Fruit fly (Drosophila melanogaster): Measurements from ENCODE around the gene fh.

fh gene

DNA sequence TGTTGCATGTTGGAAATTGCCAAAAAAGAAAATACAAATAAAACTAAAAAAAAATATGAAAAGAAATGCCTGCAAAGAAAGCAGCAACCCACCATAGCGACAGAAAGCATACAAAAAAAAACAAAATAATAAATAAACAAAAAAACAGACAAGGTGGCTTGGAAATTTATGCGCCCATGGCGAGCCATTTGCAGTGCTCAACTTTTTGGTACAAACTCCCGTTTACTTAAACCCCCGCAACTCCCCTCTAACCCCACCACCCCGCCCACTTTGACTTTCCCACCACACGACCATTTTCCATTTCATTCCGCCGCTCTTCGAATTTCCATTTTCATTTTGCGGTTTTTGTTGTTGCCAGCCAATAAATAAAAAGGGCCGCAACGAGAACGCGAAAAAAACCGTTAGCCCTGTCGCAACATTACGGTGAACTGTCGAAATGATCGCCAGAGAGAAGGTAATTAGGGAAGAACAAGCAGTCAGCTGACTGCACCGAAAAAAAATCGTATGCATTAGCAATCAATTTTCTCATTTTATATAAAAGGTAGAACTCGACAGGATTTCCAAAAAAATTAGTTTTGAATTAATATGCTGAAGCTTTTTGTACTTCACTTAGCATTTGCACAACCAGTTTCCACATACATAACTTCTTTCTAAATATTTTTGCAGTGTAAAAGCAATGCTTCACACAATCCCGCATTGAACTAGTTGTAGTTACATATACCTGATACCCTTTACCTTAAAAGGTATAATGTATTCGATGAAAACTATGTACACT is 11.9 kb downstream of the fh start (continued):
- TF ChIP-seq CG13775 (GFP tag; optimal IDR thresholded peaks at IDR 0.05), result peak; percentile 16
- peak; percentile 41 for TF ChIP-seq org-1 (GFP tag; optimal IDR thresholded peaks at IDR 0.05)
- TF ChIP-seq Ada2b (GFP tag; IDR thresholded peaks at IDR 0.05), result peak; percentile 50
- peak; percentile 34 for TF ChIP-seq Myb (GFP tag; optimal IDR thresholded peaks at IDR 0.05)
- peak; percentile 30; the same call in 1 of the 2 replicates for TF ChIP-seq CG14667 (GFP tag; IDR thresholded peaks at IDR 0.05)
- TF ChIP-seq CG2712 (tag; optimal IDR thresholded peaks at IDR 0.05), result peak; percentile 62
- no peak for TF ChIP-seq CG18011 (GFP tag; optimal IDR thresholded peaks at IDR 0.05)
- TF ChIP-seq YL-1 (GFP tag; optimal IDR thresholded peaks at IDR 0.05), result no peak
- peak; percentile 42 to 58 for TF ChIP-seq chif (GFP tag; optimal IDR thresholded peaks at IDR 0.05)
- TF ChIP-seq CG16863 (GFP tag; optimal IDR thresholded peaks at IDR 0.05), result peak; percentile 43
- TF ChIP-seq CG15011 (GFP tag; optimal IDR thresholded peaks at IDR 0.05), result no peak
- TF ChIP-seq pum (GFP tag; optimal IDR thresholded peaks at IDR 0.05), result peak; percentile 38
- peak; percentile 56 for TF ChIP-seq CG18262 (tag; optimal IDR thresholded peaks at IDR 0.05)
- TF ChIP-seq CG6689 (GFP tag; IDR thresholded peaks at IDR 0.05), result peak; percentile 35; the same call in 1 of the 2 replicates
- peak; percentile 46 for TF ChIP-seq gsb-n (tag; optimal IDR thresholded peaks at IDR 0.05)
- TF ChIP-seq tin (GFP tag; optimal IDR thresholded peaks at IDR 0.05), result peak; percentile 37
- no peak for TF ChIP-seq CG7987 (GFP tag; optimal IDR thresholded peaks at IDR 0.05)
- peak; percentile 60 for TF ChIP-seq Pdp1 (GFP tag; optimal IDR thresholded peaks at IDR 0.05)
- TF ChIP-seq lola (GFP tag; optimal IDR thresholded peaks at IDR 0.05), result peak in 1 of 3 experiments; percentile 41
- peak; percentile 3 for TF ChIP-seq chn (GFP tag; optimal IDR thresholded peaks at IDR 0.05)
- peak; percentile 28 for TF ChIP-seq btn (GFP tag; optimal IDR thresholded peaks at IDR 0.05)
- no peak for TF ChIP-seq sd (tag; optimal IDR thresholded peaks at IDR 0.05)
- TF ChIP-seq crp (GFP tag; optimal IDR thresholded peaks at IDR 0.05), result peak in 1 of 2 experiments; percentile 45
- TF ChIP-seq sob (GFP tag; IDR thresholded peaks at IDR 0.05), result peak; percentile 33; the same call in 1 of the 2 replicates
- TF ChIP-seq CG11456 (GFP tag; IDR thresholded peaks at IDR 0.05), result 0 out of 3 replicates have a peak, but pooled peaks have one; percentile 39
- peak; percentile 12 for TF ChIP-seq CG12942 (GFP tag; optimal IDR thresholded peaks at IDR 0.05)
- peak; percentile 74 for TF ChIP-seq CG31441 (GFP tag; IDR thresholded peaks at IDR 0.05)
- peak; percentile 16 for TF ChIP-seq Nf-YB (GFP tag; optimal IDR thresholded peaks at IDR 0.05)
- no peak for TF ChIP-seq usp (GFP tag; optimal IDR thresholded peaks at IDR 0.05)
- peak; percentile 30 for TF ChIP-seq H2.0 (GFP tag; IDR thresholded peaks at IDR 0.05)
- TF ChIP-seq esg (GFP tag; conservative IDR thresholded peaks at IDR 0.05), result peak; percentile 44; the same call in 1 of the 2 replicates
- TF ChIP-seq Dip2 (GFP tag; IDR thresholded peaks at IDR 0.05), result no peak
- TF ChIP-seq CG2202 (tag; optimal IDR thresholded peaks at IDR 0.05), result no peak
- TF ChIP-seq CG10654 (GFP tag; optimal IDR thresholded peaks at IDR 0.05), result peak; percentile 36
- TF ChIP-seq sqz (GFP tag; optimal IDR thresholded peaks at IDR 0.05), result no peak
- no peak for TF ChIP-seq gsb (GFP tag; IDR thresholded peaks at IDR 0.05)
- no peak for TF ChIP-seq lbe (GFP tag; optimal IDR thresholded peaks at IDR 0.05)
- TF ChIP-seq zen (tag; optimal IDR thresholded peaks at IDR 0.05), result peak; percentile 60
- no peak for TF ChIP-seq Nf-YA (GFP tag; IDR thresholded peaks at IDR 0.05)
- peak; percentile 24; the same call in 1 of the 2 replicates for TF ChIP-seq CG10366 (GFP tag; IDR thresholded peaks at IDR 0.05)
- peak; percentile 37 for TF ChIP-seq pnt (GFP tag; optimal IDR thresholded peaks at IDR 0.05)
- TF ChIP-seq crol (GFP tag; IDR thresholded peaks at IDR 0.05), result peak; percentile 53
- peak; percentile 64 for TF ChIP-seq unpg (GFP tag; optimal IDR thresholded peaks at IDR 0.05)
- TF ChIP-seq klu (GFP tag; IDR thresholded peaks at IDR 0.05), result no peak
- peak; percentile 33 for TF ChIP-seq tx (GFP tag; optimal IDR thresholded peaks at IDR 0.05)
- TF ChIP-seq CG8944 (GFP tag; optimal IDR thresholded peaks at IDR 0.05), result peak; percentile 2
- TF ChIP-seq CG17328 (GFP tag; IDR thresholded peaks at IDR 0.05), result peak; percentile 60
- TF ChIP-seq sug (tag; optimal IDR thresholded peaks at IDR 0.05), result no peak
- TF ChIP-seq caup (GFP tag; optimal IDR thresholded peaks at IDR 0.05; ENCODE audit: severe bottlenecking), result no peak
